Worm (Caenorhabditis elegans) whole organism, L4/young adult: ENCODE data around the gene mel-32.

Experiments used
- W03F9.2 ChIP-seq: fragments of 150-350 bp; optimal IDR thresholded peaks from 2 replicates; lab custom pipeline; 2014; ENCODE audit warnings: missing biosample characterization, missing genetic modification characterization
- dao-5 ChIP-seq: sonication (generic microtip); optimal IDR thresholded peaks from 2 replicates; lab custom pipeline; 2016; ENCODE audit warnings: missing genotype, missing genetic modification characterization, moderate library complexity, missing compliant biosample characterization
- him-1 ChIP-seq: sonication (generic microtip); optimal IDR thresholded peaks from 2 replicates; lab custom pipeline; 2016; ENCODE audit warnings: missing genotype, missing genetic modification reagents, missing genetic modification characterization, missing compliant biosample characterization

- TF ChIP-seq him-1 (tag; lab: Kevin White, UChicago) (no peak), W03F9.2 (tag; lab: Kevin White, UChicago) (no peak), dao-5 (tag; lab: Kevin White, UChicago) (no peak)
These were observed 33.6 kb upstream of the mel-32 start for ce11 chrIII:6476380-6476779.
